Fruit fly (Drosophila melanogaster): ENCODE data around the gene CG14543.

Gene CG14543

DNA sequence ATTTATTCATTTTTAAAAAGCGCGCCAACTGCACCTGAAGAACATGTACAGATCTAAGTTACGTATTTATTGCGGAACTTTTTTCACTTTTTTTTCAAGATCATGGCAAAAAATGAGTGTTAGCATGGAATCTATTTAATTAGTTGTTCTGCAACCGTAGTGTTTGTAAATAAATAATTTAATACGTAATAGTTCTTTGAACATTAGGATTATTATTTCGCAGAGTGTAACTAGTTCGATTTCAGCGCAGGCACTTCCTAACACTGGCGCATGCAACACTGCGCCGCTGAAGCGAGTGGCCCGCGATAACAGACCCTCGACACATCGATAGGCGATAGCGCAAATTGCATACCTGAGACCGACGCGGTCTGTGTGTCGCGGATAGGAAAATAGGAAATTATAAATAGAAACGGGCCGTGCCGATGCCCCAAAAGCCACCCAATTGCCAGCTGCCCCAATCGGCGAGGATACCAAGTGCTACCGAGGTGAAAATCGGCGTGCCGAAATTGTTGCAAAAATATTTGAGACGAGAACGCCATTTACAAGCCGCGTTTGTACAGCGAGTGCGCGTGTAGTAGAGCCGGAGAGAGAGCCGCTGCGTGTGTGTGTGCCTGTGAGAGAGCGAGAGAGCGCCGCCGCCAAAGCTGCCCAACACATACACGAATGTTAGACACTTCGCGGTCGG lies 14.9 kb upstream of the CG14543 start, which contains the start of gene gro (continued):
- TF ChIP-seq CG4360 (GFP tag; IDR thresholded peaks at IDR 0.05) (peak; percentile 30; the same call in 1 of the 2 replicates), CG6765 (GFP tag; optimal IDR thresholded peaks at IDR 0.05) (no peak), CG9437 (GFP tag; optimal IDR thresholded peaks at IDR 0.05) (peak; percentile 85), Sox102F (GFP tag; optimal IDR thresholded peaks at IDR 0.05) (peak; percentile 63), psq (GFP tag; optimal IDR thresholded peaks at IDR 0.05) (peak; percentile 46), CG17385 (GFP tag; optimal IDR thresholded peaks at IDR 0.05) (peak; percentile 31), CG14050 (GFP tag; IDR thresholded peaks at IDR 0.05) (0 out of 3 replicates have a peak, but pooled peaks have one; percentile 11), CG17568 (GFP tag; optimal IDR thresholded peaks at IDR 0.05) (peak; percentile 60), CG15011 (GFP tag; optimal IDR thresholded peaks at IDR 0.05) (no peak), Jarid2 (GFP tag; optimal IDR thresholded peaks at IDR 0.05) (peak; percentile 35), vfl (GFP tag; optimal IDR thresholded peaks at IDR 0.05) (peak; percentile 68), dysf (GFP tag; IDR thresholded peaks at IDR 0.05) (peak; percentile 84), CG12391 (tag; optimal IDR thresholded peaks at IDR 0.05) (peak; percentile 78), CG6689 (GFP tag; IDR thresholded peaks at IDR 0.05) (peak; percentile 46; the same call in 1 of the 2 replicates), tin (GFP tag; optimal IDR thresholded peaks at IDR 0.05) (peak; percentile 75), Hmr (GFP tag; optimal IDR thresholded peaks at IDR 0.05) (peak; percentile 82), h (optimal IDR thresholded peaks at IDR 0.05) (no peak), ash1 (GFP tag; optimal IDR thresholded peaks at IDR 0.05) (peak; percentile 36), MESR4 (GFP tag; optimal IDR thresholded peaks at IDR 0.05) (peak; percentile 83), onecut (GFP tag; IDR thresholded peaks at IDR 0.05) (peak; percentile 66), CG7372 (GFP tag; IDR thresholded peaks at IDR 0.05) (peak; percentile 63), grau (tag; optimal IDR thresholded peaks at IDR 0.05) (peak; percentile 61), CG11696 (GFP tag; IDR thresholded peaks at IDR 0.05) (no peak), maf-S (GFP tag; optimal IDR thresholded peaks at IDR 0.05) (peak; percentile 83), MBD-R2 (GFP tag; IDR thresholded peaks at IDR 0.05) (peak; percentile 67), run (tag; optimal IDR thresholded peaks at IDR 0.05) (no peak), Poxn (GFP tag; IDR thresholded peaks at IDR 0.05) (no peak), org-1 (GFP tag; optimal IDR thresholded peaks at IDR 0.05) (no peak), amos (GFP tag; IDR thresholded peaks at IDR 0.05; ENCODE audit: partially characterized antibody) (peak; percentile 80), grn (GFP tag; optimal IDR thresholded peaks at IDR 0.05) (peak; percentile 27), Bdp1 (GFP tag; optimal IDR thresholded peaks at IDR 0.05) (peak; percentile 66), CG12104 (GFP tag; optimal IDR thresholded peaks at IDR 0.05) (peak; percentile 71), seq (GFP tag; IDR thresholded peaks at IDR 0.05) (no peak), CG8944 (GFP tag; optimal IDR thresholded peaks at IDR 0.05) (peak; percentile 70), Lim3 (GFP tag; IDR thresholded peaks at IDR 0.05) (no peak), trem (tag; optimal IDR thresholded peaks at IDR 0.05) (peak; percentile 86), CG11398 (GFP tag; optimal IDR thresholded peaks at IDR 0.05) (peak; percentile 24), CG15479 (GFP tag; optimal IDR thresholded peaks at IDR 0.05) (peak; percentile 81), CG6254 (GFP tag; optimal IDR thresholded peaks at IDR 0.05) (peak; percentile 19), C15 (GFP tag; IDR thresholded peaks at IDR 0.05) (no peak), row (GFP tag; IDR thresholded peaks at IDR 0.05) (peak; percentile 88), CHES-1-like (GFP tag; optimal IDR thresholded peaks at IDR 0.05) (peak; percentile 81), CG9797 (GFP tag; optimal IDR thresholded peaks at IDR 0.05) (peak; percentile 54), Vsx1 (GFP tag; optimal IDR thresholded peaks at IDR 0.05) (peak; percentile 42), HLH54F (GFP tag; optimal IDR thresholded peaks at IDR 0.05) (peak; percentile 74), cwo (GFP tag; optimal IDR thresholded peaks at IDR 0.05) (no peak), CG10321 (GFP tag; IDR thresholded peaks at IDR 0.05) (no peak), CG12071 (GFP tag; optimal IDR thresholded peaks at IDR 0.05) (peak; percentile 7), CG5245 (GFP tag; optimal IDR thresholded peaks at IDR 0.05) (peak; percentile 42), Myb (GFP tag; optimal IDR thresholded peaks at IDR 0.05) (peak; percentile 66), CG16863 (GFP tag; optimal IDR thresholded peaks at IDR 0.05) (peak; percentile 72)
